Worm (Caenorhabditis elegans): ENCODE data around the gene F16G10.11.

ce11 chrII:2436757-2437156 is 43.0 kb upstream of the F16G10.11 start:
- no peak for TF ChIP-seq med-1 (GFP tag; optimal IDR thresholded peaks at IDR 0.05; ENCODE audit: insufficient read depth)
- no peak for TF ChIP-seq flt-1 (GFP tag; IDR thresholded peaks at IDR 0.05)
- no peak for TF ChIP-seq ztf-23 (GFP tag; IDR thresholded peaks at IDR 0.05)
- no peak for TF ChIP-seq T22C8.4 (GFP tag; IDR thresholded peaks at IDR 0.05)
- no peak for TF ChIP-seq klf-2 (GFP tag; conservative IDR thresholded peaks at IDR 0.05)

All from whole organism, midembryonic.